Fruit fly (Drosophila melanogaster) whole organism: ENCODE results near the gene tok.

ENCODE experiments used
- Dll ChIP-seq: fragments of >200 bp; optimal IDR thresholded peaks from 2 replicates; lab custom pipeline; 2017
- pan ChIP-seq: fragments of >200 bp; optimal IDR thresholded peaks from 2 replicates; lab custom pipeline; 2017
- psq ChIP-seq: fragments of >200 bp; optimal IDR thresholded peaks from 2 replicates; lab custom pipeline; 2017

- TF ChIP-seq psq (lab: Kevin White, UChicago), result no peak
- TF ChIP-seq pan, result no peak
- peak; percentile 35 for TF ChIP-seq Dll (lab: Kevin White, UChicago)
These were observed 49.3 kb downstream of the tok start, which contains the start of gene CG13631 for dm6 chr3R:24768538-24769401.
